Fruit fly (Drosophila melanogaster): Measurements from ENCODE around the gene CG6299.

CG6299 gene

dm6 chrX:15449490-15450326 is 12.8 kb upstream of the CG6299 start, which contains the start of the genes Scamp and Ahcy (continued):
- TF ChIP-seq Lim3 (GFP tag; IDR thresholded peaks at IDR 0.05), result no peak
- TF ChIP-seq MESR4 (GFP tag; optimal IDR thresholded peaks at IDR 0.05), result peak; percentile 91
- TF ChIP-seq CG11504 (tag; optimal IDR thresholded peaks at IDR 0.05), result peak; percentile 45
- no peak for TF ChIP-seq Bdp1 (GFP tag; optimal IDR thresholded peaks at IDR 0.05)
- TF ChIP-seq Hr51 (GFP tag; optimal IDR thresholded peaks at IDR 0.05), result peak in 1 of 2 experiments; percentile 11
- peak in 1 of 2 experiments; percentile 15 for TF ChIP-seq crp (GFP tag; optimal IDR thresholded peaks at IDR 0.05)
- peak; percentile 53 for TF ChIP-seq sd (tag; optimal IDR thresholded peaks at IDR 0.05)
- no peak for TF ChIP-seq CG32772 (GFP tag; IDR thresholded peaks at IDR 0.05)
- TF ChIP-seq CG14710 (tag; optimal IDR thresholded peaks at IDR 0.05), result peak; percentile 60
- TF ChIP-seq Ets97D (GFP tag; optimal IDR thresholded peaks at IDR 0.05), result peak; percentile 15
- peak; percentile 39 for TF ChIP-seq CG18011 (GFP tag; optimal IDR thresholded peaks at IDR 0.05)
- TF ChIP-seq corto (GFP tag; optimal IDR thresholded peaks at IDR 0.05), result no peak
- TF ChIP-seq CG2120 (GFP tag; optimal IDR thresholded peaks at IDR 0.05), result peak; percentile 37
- TF ChIP-seq slou (GFP tag; optimal IDR thresholded peaks at IDR 0.05), result no peak
- peak; percentile 17; the same call in 1 of the 3 replicates for TF ChIP-seq Opbp (GFP tag; IDR thresholded peaks at IDR 0.05; ENCODE audit: partially characterized antibody)
- TF ChIP-seq trem (tag; optimal IDR thresholded peaks at IDR 0.05), result peak; percentile 21
- peak; percentile 60; the same call in 2 of the 3 replicates for TF ChIP-seq HLH4C (GFP tag; IDR thresholded peaks at IDR 0.05; ENCODE audit: partially characterized antibody)
- TF ChIP-seq CG1024 (GFP tag; IDR thresholded peaks at IDR 0.05), result no peak
- peak; percentile 57 for TF ChIP-seq YL-1 (GFP tag; optimal IDR thresholded peaks at IDR 0.05)
- TF ChIP-seq CG6254 (GFP tag; optimal IDR thresholded peaks at IDR 0.05), result no peak
- TF ChIP-seq CG6791 (GFP tag; IDR thresholded peaks at IDR 0.05; ENCODE audit: partially characterized antibody), result 0 out of 3 replicates have a peak, but pooled peaks have one; percentile 30
- 0 out of 2 replicates have a peak, but pooled peaks have one; percentile 20 for TF ChIP-seq slbo (GFP tag; IDR thresholded peaks at IDR 0.05)
- TF ChIP-seq Xbp1 (GFP tag; optimal IDR thresholded peaks at IDR 0.05), result peak; percentile 16
- peak; percentile 30 for TF ChIP-seq CG30403 (GFP tag; optimal IDR thresholded peaks at IDR 0.05)
- TF ChIP-seq CG30020 (tag; optimal IDR thresholded peaks at IDR 0.05), result peak; percentile 38
- TF ChIP-seq CG11723 (GFP tag; optimal IDR thresholded peaks at IDR 0.05), result no peak
- TF ChIP-seq Med (GFP tag), result peak; percentile 66
- TF ChIP-seq jing (GFP tag; optimal IDR thresholded peaks at IDR 0.05), result no peak
- TF ChIP-seq sens (GFP tag), result peak; percentile 70
- peak; percentile 14 for TF ChIP-seq CG9437 (GFP tag; optimal IDR thresholded peaks at IDR 0.05)
- 0 out of 2 replicates have a peak, but pooled peaks have one; percentile 30 for TF ChIP-seq CG31441 (GFP tag; IDR thresholded peaks at IDR 0.05)
- TF ChIP-seq Dp (GFP tag; optimal IDR thresholded peaks at IDR 0.05), result peak; percentile 50
- no peak for TF ChIP-seq dm (GFP tag; optimal IDR thresholded peaks at IDR 0.05)
- 0 out of 2 replicates have a peak, but pooled peaks have one; percentile 6 for TF ChIP-seq Rfx (GFP tag; IDR thresholded peaks at IDR 0.05)
- TF ChIP-seq CG2712 (tag; optimal IDR thresholded peaks at IDR 0.05), result peak; percentile 32
- peak; percentile 56 for TF ChIP-seq CG4617 (GFP tag; optimal IDR thresholded peaks at IDR 0.05; ENCODE audit: borderline replicate concordance)
- peak; percentile 32; the same call in 1 of the 2 replicates for TF ChIP-seq Bgb (GFP tag; IDR thresholded peaks at IDR 0.05; ENCODE audit: partially characterized antibody)
- peak; percentile 6 for TF ChIP-seq CG10147 (GFP tag; optimal IDR thresholded peaks at IDR 0.05)
- peak; percentile 14; the same call in 1 of the 2 replicates for TF ChIP-seq ato (GFP tag; IDR thresholded peaks at IDR 0.05; ENCODE audit: partially characterized antibody)
- peak; percentile 14 for TF ChIP-seq CG17829 (tag; optimal IDR thresholded peaks at IDR 0.05)
- TF ChIP-seq MBD-R2 (GFP tag; IDR thresholded peaks at IDR 0.05), result peak; percentile 38
- TF ChIP-seq Hmr (GFP tag; optimal IDR thresholded peaks at IDR 0.05), result peak; percentile 24
- no peak for TF ChIP-seq sug (tag; optimal IDR thresholded peaks at IDR 0.05)
- TF ChIP-seq Scr (GFP tag; IDR thresholded peaks at IDR 0.05; ENCODE audit: partially characterized antibody), result peak; percentile 68
- peak; percentile 28; the same call in 1 of the 2 replicates for TF ChIP-seq bbx (GFP tag; IDR thresholded peaks at IDR 0.05; ENCODE audit: partially characterized antibody)
- peak; percentile 44; the same call in 1 of the 2 replicates for TF ChIP-seq amos (GFP tag; IDR thresholded peaks at IDR 0.05; ENCODE audit: partially characterized antibody)
